Fruit fly (Drosophila melanogaster): ENCODE measurements around the gene Torsin.

DNA sequence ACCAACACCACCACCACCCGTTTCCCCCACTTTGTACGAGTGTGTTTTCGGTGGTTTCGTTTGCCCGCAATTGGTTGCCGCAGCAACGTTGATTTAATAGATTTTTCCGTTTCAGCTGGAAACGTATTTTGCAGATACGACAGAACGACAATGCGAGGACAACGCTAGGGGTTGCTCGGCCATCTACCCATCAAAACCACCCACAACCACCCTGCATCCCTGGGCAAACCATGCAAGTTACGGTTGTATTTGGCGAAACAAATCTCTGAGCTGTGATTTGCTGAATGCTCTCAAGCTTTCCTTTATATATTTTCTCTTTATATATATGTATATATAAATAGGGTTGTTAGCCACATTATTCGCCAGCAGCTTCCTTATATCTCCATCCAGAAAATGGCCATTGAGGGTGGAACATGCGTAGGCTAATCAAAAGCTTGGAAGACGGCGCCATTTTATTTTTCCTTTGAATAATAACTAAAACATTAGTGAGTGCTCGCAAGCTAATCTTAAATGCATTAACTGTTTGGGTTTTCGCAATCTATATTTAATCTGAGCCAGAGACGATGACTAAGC lies 49.8 kb downstream of the Torsin start:
- TF ChIP-seq CTCF (optimal IDR thresholded peaks at IDR 0.05): no peak
- TF ChIP-seq CG8478 (optimal IDR thresholded peaks at IDR 0.05): no peak

Data from S2 (cell line).